Worm (Caenorhabditis elegans): Measurements from ENCODE around the gene C25H3.14.

ce11 chrII:5735744-5736143 lies 40.8 kb downstream of the C25H3.14 start:
- TF ChIP-seq aly-2 (tag; optimal IDR thresholded peaks at IDR 0.05) (no peak), nhr-77 (tag; optimal IDR thresholded peaks at IDR 0.05) (no peak), mdl-1 (tag; optimal IDR thresholded peaks at IDR 0.05) (no peak), peb-1 (tag; optimal IDR thresholded peaks at IDR 0.05) (no peak), nhr-10 (tag; optimal IDR thresholded peaks at IDR 0.05) (no peak), nhr-11 (tag; optimal IDR thresholded peaks at IDR 0.05) (no peak), zag-1 (tag; optimal IDR thresholded peaks at IDR 0.05) (no peak), ZK546.5 (tag; optimal IDR thresholded peaks at IDR 0.05) (no peak), lsy-2 (tag; optimal IDR thresholded peaks at IDR 0.05) (no peak), nhr-237 (tag; optimal IDR thresholded peaks at IDR 0.05) (no peak)
